Worm (Caenorhabditis elegans) whole organism, L4 larva: ENCODE measurements around the gene T11B7.1.

Experiments used
- aly-2 ChIP-seq: sonication (generic microtip); optimal IDR thresholded peaks from 2 replicates; lab custom pipeline; 2018; ENCODE audit warnings: missing biosample characterization, missing genetic modification characterization
- ama-1 ChIP-seq: fragments of 150-350 bp; optimal IDR thresholded peaks from 2 replicates; lab custom pipeline; 2014; ENCODE audit warnings: inconsistent platforms, mixed read lengths
- ceh-44 ChIP-seq: fragments of 200-800 bp; sonication (Bioruptor generic); IDR thresholded peaks from 2 replicates; pipeline ENCODE4 v1.3.6; 2022; ENCODE audit warnings: missing genetic modification reagents, missing genetic modification characterization, missing compliant biosample characterization
- ceh-62 ChIP-seq: sonication (generic microtip); optimal IDR thresholded peaks from 2 replicates; lab custom pipeline; 2017; ENCODE audit warnings: missing biosample characterization, missing genetic modification characterization
- duxl-1 ChIP-seq: sonication (generic microtip); optimal IDR thresholded peaks from 2 replicates; lab custom pipeline; 2016; ENCODE audit warnings: mild to moderate bottlenecking, missing genetic modification characterization, moderate library complexity, missing compliant biosample characterization; ENCODE audit not compliant: poor library complexity
- fkh-10 ChIP-seq: fragments of 150-350 bp; optimal IDR thresholded peaks from 2 replicates; lab custom pipeline; 2014; ENCODE audit warnings: missing biosample characterization, missing genetic modification reagents, missing genetic modification characterization
- hmg-1.1 ChIP-seq: fragments of 200-800 bp; sonication (Bioruptor generic); IDR thresholded peaks from 2 replicates; pipeline ENCODE4 v1.3.6; 2022; ENCODE audit warnings: missing genetic modification reagents, missing genetic modification characterization, missing compliant biosample characterization
- madf-9 ChIP-seq: fragments of 200-800 bp; sonication (Bioruptor generic); conservative IDR thresholded peaks from 2 replicates; pipeline ENCODE4 v1.3.6; 2022; ENCODE audit warnings: missing genetic modification reagents, missing genetic modification characterization, missing compliant biosample characterization
- nhr-237 ChIP-seq: sonication (generic microtip); optimal IDR thresholded peaks from 2 replicates; lab custom pipeline; 2017; ENCODE audit warnings: missing biosample characterization, missing genetic modification characterization
- nhr-28 ChIP-seq: fragments of 150-350 bp; optimal IDR thresholded peaks from 2 replicates; lab custom pipeline; 2014; ENCODE audit warnings: missing biosample characterization, missing genetic modification characterization
- pqm-1 ChIP-seq: sonication (generic microtip); optimal IDR thresholded peaks from 2 replicates; lab custom pipeline; 2017; ENCODE audit warnings: missing biosample characterization, missing genetic modification characterization
- set-16 ChIP-seq: fragments of 200-800 bp; sonication (Bioruptor generic); IDR thresholded peaks from 2 replicates; pipeline ENCODE4 v1.3.6; 2022; ENCODE audit warnings: missing genetic modification reagents, missing genetic modification characterization, missing compliant biosample characterization
- unc-62 ChIP-seq, 3 experiments: fragments of 150-350 bp in 1 of 3; sonication (generic microtip); optimal IDR thresholded peaks in 2 of 3; peaks in 1 of 3; 1 replicate in 1 of 3; 2 replicates in 2 of 3; lab custom pipeline; 2014 to 2017; ENCODE audit warnings: missing biosample characterization in 3 of 3, missing genetic modification characterization in 3 of 3, missing genetic modification reagents in 3 of 3, missing genotype in 1 of 3

- TF ChIP-seq hmg-1.1 (GFP tag; lab: Robert Waterston, UW) (no peak), unc-62 (GFP tag; optimal IDR thresholded peaks at IDR 0.05 in 1 of 2; lab: Kevin White, UChicago) (no peak), unc-62 (tag; optimal IDR thresholded peaks at IDR 0.05; lab: Kevin White, UChicago) (no peak), nhr-28 (no peak), fkh-10 (GFP tag; lab: Kevin White, UChicago) (no peak), set-16 (peak; percentile 85), pqm-1 (tag; lab: Kevin White, UChicago) (no peak), aly-2 (tag; lab: Kevin White, UChicago) (no peak), ceh-62 (tag; lab: Kevin White, UChicago) (no peak), madf-9 (GFP tag; lab: Robert Waterston, UW) (no peak), duxl-1 (tag; lab: Kevin White, UChicago) (no peak), nhr-237 (tag; lab: Kevin White, UChicago) (no peak), ama-1 (no peak), ceh-44 (GFP tag; lab: Robert Waterston, UW) (no peak)
These were observed 8.5 kb downstream of the T11B7.1 start for ce11 chrIV:8848983-8849382.
